Fruit fly (Drosophila melanogaster): ENCODE results near the gene CG18787.
"Not testable (repeated sequence)": the region's sequence is repeated elsewhere in the genome, so short reads cannot be mapped to it uniquely, and the experiment has no call there.

Gene CG18787

dm6 chr2L:12001132-12001531, 2.0 kb upstream of the CG18787 start:
- TF ChIP-seq EcR (GFP tag; optimal IDR thresholded peaks at IDR 0.05) (no peak), Dll (optimal IDR thresholded peaks at IDR 0.05) (no peak), pan (optimal IDR thresholded peaks at IDR 0.05) (no peak), CG8478 (optimal IDR thresholded peaks at IDR 0.05) (no peak), usp (GFP tag; optimal IDR thresholded peaks at IDR 0.05) (no peak), psq (optimal IDR thresholded peaks at IDR 0.05) (no peak)

DNA sequence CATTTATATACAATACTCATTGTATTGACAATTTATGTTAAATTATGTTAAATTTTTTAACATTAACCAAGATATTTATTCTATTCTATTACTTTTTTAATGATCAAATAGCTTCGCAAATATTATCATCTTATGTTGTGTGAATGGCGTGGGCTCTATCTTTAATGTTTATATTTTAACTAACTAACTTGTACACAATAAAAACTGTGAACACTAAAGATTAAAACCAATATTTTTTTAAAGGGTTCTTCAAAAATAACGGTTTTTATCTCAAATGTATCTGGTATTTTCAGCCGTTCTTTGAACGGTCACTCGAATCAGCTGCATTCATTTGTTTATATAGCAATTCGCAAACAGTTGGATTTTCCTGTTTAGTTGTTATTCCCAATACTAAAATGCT, 2.6 kb downstream of the CG18787 start, which contains the start of gene Ada1-1:
TSS of gene Ada1-1 (plus strand) at position 301 of the 400 bp plus-strand sequence.
- TF ChIP-seq Dll (optimal IDR thresholded peaks at IDR 0.05); usp (GFP tag; optimal IDR thresholded peaks at IDR 0.05); psq (optimal IDR thresholded peaks at IDR 0.05): not testable (repeated sequence)

DNA sequence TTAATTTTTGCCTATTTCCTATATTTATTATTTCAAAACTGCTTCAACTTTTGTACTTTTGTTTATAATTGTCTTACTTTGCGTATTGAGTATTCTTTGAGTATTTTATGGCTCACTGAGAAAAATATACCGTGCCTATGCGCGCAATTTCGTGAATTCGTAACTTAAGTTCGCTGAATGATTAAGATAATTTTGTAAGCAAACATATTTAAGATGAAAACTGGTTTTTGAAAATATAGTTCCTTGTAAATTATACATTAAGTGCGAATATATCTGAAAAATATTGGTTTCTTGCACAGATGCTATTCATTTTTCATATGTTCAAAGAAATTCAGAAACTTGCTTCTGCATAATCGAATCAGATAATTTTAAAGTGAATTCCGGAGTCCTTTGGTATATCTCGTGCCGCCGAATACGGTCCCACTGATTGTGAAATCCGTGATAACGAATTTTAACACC, 3.8 kb downstream of the CG18787 start, which contains the start of the genes CG18789 and Qtzl:
TSS of gene CG18789 (minus strand) at position 101 of the 459 bp plus-strand sequence.
TSS of gene Qtzl (plus strand) at position 409 of the 459 bp plus-strand sequence.
- not testable (repeated sequence) for TF ChIP-seq usp (GFP tag; optimal IDR thresholded peaks at IDR 0.05); pan (optimal IDR thresholded peaks at IDR 0.05); CG8478 (optimal IDR thresholded peaks at IDR 0.05)

dm6 chr2L:11992602-11993001, 6.5 kb downstream of the CG18787 start, which contains the start of gene Ada1-2:
Gene Ada1-2 (plus strand): TSS chr2L:11992902.
- TF ChIP-seq CG8478 (optimal IDR thresholded peaks at IDR 0.05); EcR (GFP tag; optimal IDR thresholded peaks at IDR 0.05); Dll (optimal IDR thresholded peaks at IDR 0.05): not testable (repeated sequence)

dm6 chr2L:11990458-11991065, 8.6 kb downstream of the CG18787 start, which contains the start of gene escl:
Gene escl (plus strand): TSS chr2L:11990927.
- TF ChIP-seq usp (GFP tag; optimal IDR thresholded peaks at IDR 0.05) (no peak), pan (optimal IDR thresholded peaks at IDR 0.05) (no peak), psq (optimal IDR thresholded peaks at IDR 0.05) (no peak), Dll (optimal IDR thresholded peaks at IDR 0.05) (no peak), EcR (GFP tag; optimal IDR thresholded peaks at IDR 0.05) (no peak), CG8478 (optimal IDR thresholded peaks at IDR 0.05) (no peak)

- no peak for TF ChIP-seq psq (optimal IDR thresholded peaks at IDR 0.05)
- no peak for TF ChIP-seq CG8478 (optimal IDR thresholded peaks at IDR 0.05)
- TF ChIP-seq usp (GFP tag; optimal IDR thresholded peaks at IDR 0.05) = no peak
- no peak for TF ChIP-seq Dll (optimal IDR thresholded peaks at IDR 0.05)
- no peak for TF ChIP-seq pan (optimal IDR thresholded peaks at IDR 0.05)
- TF ChIP-seq EcR (GFP tag; optimal IDR thresholded peaks at IDR 0.05) = no peak
Observed at dm6 chr2L:11989729-11990128, 9.4 kb downstream of the CG18787 start, which contains the start of the genes zuc and dgt2. Gene zuc (minus strand): TSS chr2L:11989882. Gene dgt2 (plus strand): TSS chr2L:11989936.

dm6 chr2L:11989210-11989609, 9.9 kb downstream of the CG18787 start:
- no peak for TF ChIP-seq psq (optimal IDR thresholded peaks at IDR 0.05)
- TF ChIP-seq Dll (optimal IDR thresholded peaks at IDR 0.05) = no peak
- TF ChIP-seq CG8478 (optimal IDR thresholded peaks at IDR 0.05) = no peak
- TF ChIP-seq EcR (GFP tag; optimal IDR thresholded peaks at IDR 0.05) = no peak
- TF ChIP-seq usp (GFP tag; optimal IDR thresholded peaks at IDR 0.05) = no peak
- TF ChIP-seq pan (optimal IDR thresholded peaks at IDR 0.05) = no peak

DNA sequence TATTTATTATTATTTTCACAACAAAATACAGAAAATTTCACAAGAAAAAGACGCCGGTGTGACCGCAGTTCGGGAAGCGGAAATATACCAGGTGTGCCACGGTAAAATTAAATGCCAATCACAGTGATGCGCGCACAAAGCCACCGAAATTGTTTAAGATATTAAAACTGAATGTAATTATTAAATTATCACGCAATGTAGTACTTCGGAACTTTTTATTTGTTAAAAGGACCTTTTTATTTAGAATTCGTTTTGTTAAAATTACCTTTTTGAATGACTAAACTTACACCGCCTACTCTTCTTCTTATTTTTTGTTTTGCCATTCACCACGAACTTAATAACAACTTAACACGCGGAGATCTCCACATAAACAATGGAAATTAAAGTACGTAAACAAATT, 11.2 kb downstream of the CG18787 start, which contains the start of the genes CG6686 and CG34163:
TSS of gene CG6686 (minus strand) at position 95 of the 400 bp plus-strand sequence.
TSS of gene CG34163 (plus strand) at position 326 of the 400 bp plus-strand sequence.
- no peak for TF ChIP-seq usp (GFP tag; optimal IDR thresholded peaks at IDR 0.05)

DNA sequence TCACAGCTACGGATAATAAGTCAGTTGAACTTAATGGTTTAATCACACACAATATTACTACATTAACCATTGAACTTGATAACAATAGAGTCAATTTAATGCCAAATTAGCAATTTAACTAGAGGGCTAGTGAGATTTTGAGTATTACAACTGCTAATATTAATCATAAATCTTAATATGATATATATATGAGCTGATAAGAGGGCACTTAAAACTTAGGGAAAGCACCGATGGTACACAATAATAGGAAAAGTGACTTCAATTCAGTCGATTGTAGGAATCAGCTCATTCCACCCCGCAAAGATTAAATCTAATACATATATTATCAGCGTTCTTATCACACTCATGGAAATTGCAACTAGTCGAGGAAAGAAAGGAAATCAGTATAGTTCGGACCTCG, 17.9 kb downstream of the CG18787 start, which contains the start of gene CG16965:
TSS of gene CG16965 (plus strand) at position 382 of the 400 bp plus-strand sequence.
- TF ChIP-seq CG8478 (optimal IDR thresholded peaks at IDR 0.05) (no peak), psq (optimal IDR thresholded peaks at IDR 0.05) (no peak), EcR (GFP tag; optimal IDR thresholded peaks at IDR 0.05) (no peak), usp (GFP tag; optimal IDR thresholded peaks at IDR 0.05) (no peak), Dll (optimal IDR thresholded peaks at IDR 0.05) (no peak), pan (optimal IDR thresholded peaks at IDR 0.05) (no peak)

DNA sequence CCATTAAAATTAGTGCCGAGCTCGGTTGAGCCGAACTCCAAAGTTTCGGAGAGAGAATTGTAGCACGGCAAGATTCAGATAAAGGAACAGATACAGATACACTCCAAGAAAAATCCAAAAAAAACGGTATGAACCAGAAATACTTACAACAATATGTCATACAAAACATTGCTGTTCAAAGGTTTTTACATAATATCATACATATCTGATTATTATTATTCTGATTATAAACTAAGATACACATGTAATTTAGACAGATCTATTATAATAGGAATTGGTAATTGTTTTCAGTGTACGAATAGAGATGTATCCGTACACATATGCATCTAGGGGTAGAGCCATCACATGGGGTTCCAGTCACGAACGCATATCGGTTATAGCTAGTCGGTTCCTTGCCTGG, 19.1 kb downstream of the CG18787 start:
- TF ChIP-seq pan (optimal IDR thresholded peaks at IDR 0.05) (no peak), CG8478 (optimal IDR thresholded peaks at IDR 0.05) (no peak), EcR (GFP tag; optimal IDR thresholded peaks at IDR 0.05) (no peak), usp (GFP tag; optimal IDR thresholded peaks at IDR 0.05) (no peak), Dll (optimal IDR thresholded peaks at IDR 0.05) (no peak), psq (optimal IDR thresholded peaks at IDR 0.05) (no peak)

DNA sequence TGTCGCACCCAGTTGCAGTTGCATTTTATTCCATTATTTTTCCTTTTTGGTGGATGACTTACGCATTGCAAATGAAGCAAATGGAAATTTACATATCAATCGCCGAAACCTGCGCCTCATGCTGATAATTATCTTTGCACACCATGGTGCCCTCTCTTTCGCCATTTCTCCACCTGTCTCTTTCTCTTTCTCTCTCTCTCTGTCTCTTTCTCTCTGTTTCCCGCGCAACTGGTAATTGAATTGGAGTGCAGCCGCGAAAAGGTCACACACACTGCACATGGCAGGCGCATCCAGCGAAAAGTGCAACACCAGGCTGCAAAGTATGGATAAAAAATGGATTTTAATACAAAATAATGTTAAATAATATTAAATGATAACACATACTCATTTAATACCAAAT, 21.4 kb downstream of the CG18787 start:
- TF ChIP-seq EcR (GFP tag; optimal IDR thresholded peaks at IDR 0.05) (no peak), Dll (optimal IDR thresholded peaks at IDR 0.05) (no peak), usp (GFP tag; optimal IDR thresholded peaks at IDR 0.05) (no peak), pan (optimal IDR thresholded peaks at IDR 0.05) (no peak), psq (optimal IDR thresholded peaks at IDR 0.05) (no peak), CG8478 (optimal IDR thresholded peaks at IDR 0.05) (no peak)

dm6 chr2L:11976955-11977354, 22.2 kb downstream of the CG18787 start:
- no peak for TF ChIP-seq Dll (optimal IDR thresholded peaks at IDR 0.05)
- TF ChIP-seq usp (GFP tag; optimal IDR thresholded peaks at IDR 0.05) = no peak
- no peak for TF ChIP-seq pan (optimal IDR thresholded peaks at IDR 0.05)
- no peak for TF ChIP-seq EcR (GFP tag; optimal IDR thresholded peaks at IDR 0.05)
- TF ChIP-seq psq (optimal IDR thresholded peaks at IDR 0.05) = no peak
- no peak for TF ChIP-seq CG8478 (optimal IDR thresholded peaks at IDR 0.05)

Measured in whole organism.